Worm (Caenorhabditis elegans) whole organism, mixed stage, embryonic: ENCODE data around the gene coa-4.

Source experiments
- blmp-1 ChIP-seq: fragments of 150-350 bp; optimal IDR thresholded peaks from 2 replicates; lab custom pipeline; 2014; ENCODE audit warnings: missing biosample characterization, missing genetic modification characterization
- unc-62 ChIP-seq: fragments of 150-350 bp; optimal IDR thresholded peaks from 2 replicates; lab custom pipeline; 2014; ENCODE audit warnings: missing biosample characterization, missing genetic modification reagents, missing genetic modification characterization

- TF ChIP-seq unc-62 (no peak), blmp-1 (tag; lab: Kevin White, UChicago) (no peak)
Measured at ce11 chrIV:9374529-9374928, 39.1 kb upstream of the coa-4 start, which contains the start of gene C10C5.3.
